Fruit fly (Drosophila melanogaster) whole organism, embryonic: ENCODE results near the gene CG42553.

Source experiments
- Atf6 ChIP-seq: fragments of 200-800 bp; sonication (Bioruptor generic); IDR thresholded peaks from 2 replicates; pipeline ENCODE4 v1.3.6; 2022; ENCODE audit warnings: missing biosample characterization, missing genetic modification characterization
- Awh ChIP-seq: fragments of 200-800 bp; sonication (Bioruptor generic); IDR thresholded peaks from 2 replicates; pipeline ENCODE4, ENCODE4 v1.3.6; 2022; ENCODE audit warnings: missing biosample characterization, missing genetic modification characterization
- Bdp1 ChIP-seq: fragments of 200-800 bp; sonication (Bioruptor generic); optimal IDR thresholded peaks from 3 replicates; lab custom pipeline; 2016; ENCODE audit warnings: missing biosample characterization, missing genetic modification characterization
- Bgb ChIP-seq: fragments of 200-800 bp; sonication (Bioruptor generic); IDR thresholded peaks from 2 replicates; pipeline ENCODE4 v1.3.6; 2022; ENCODE audit warnings: missing biosample characterization, missing genetic modification characterization; ENCODE audit not compliant: partially characterized antibody
- BtbVII ChIP-seq: fragments of 200-800 bp; sonication (Bioruptor generic); optimal IDR thresholded peaks from 3 replicates; lab custom pipeline; 2017; ENCODE audit warnings: missing biosample characterization, mild to moderate bottlenecking, missing genetic modification characterization
- CG1024 ChIP-seq: fragments of 200-800 bp; sonication (Bioruptor generic); IDR thresholded peaks from 2 replicates; pipeline ENCODE4 v1.3.6; 2022; ENCODE audit warnings: missing biosample characterization, missing genetic modification characterization
- CG10654 ChIP-seq: fragments of 200-800 bp; sonication (Bioruptor generic); optimal IDR thresholded peaks from 2 replicates; lab custom pipeline; 2016; ENCODE audit warnings: missing biosample characterization, missing genetic modification characterization
- CG11504 ChIP-seq: fragments of 200-800 bp; sonication (Bioruptor generic); optimal IDR thresholded peaks from 3 replicates; lab custom pipeline; 2019; ENCODE audit warnings: missing biosample characterization, mild to moderate bottlenecking, missing genetic modification characterization, moderate library complexity
- CG12155 ChIP-seq: fragments of 200-800 bp; sonication (Bioruptor generic); optimal IDR thresholded peaks from 3 replicates; lab custom pipeline; 2016; ENCODE audit warnings: missing biosample characterization, missing genetic modification characterization
- CG13123 ChIP-seq: fragments of 200-800 bp; sonication (Bioruptor generic); optimal IDR thresholded peaks from 2 replicates; lab custom pipeline; 2016; ENCODE audit warnings: missing biosample characterization, missing genetic modification characterization
- CG14710 ChIP-seq: fragments of 200-800 bp; sonication (Bioruptor generic); optimal IDR thresholded peaks from 3 replicates; lab custom pipeline; 2019; ENCODE audit warnings: missing biosample characterization, mild to moderate bottlenecking, missing genetic modification characterization, moderate library complexity
- CG17385 ChIP-seq: fragments of 200-800 bp; sonication (Bioruptor generic); optimal IDR thresholded peaks from 3 replicates; lab custom pipeline; 2018; ENCODE audit warnings: missing biosample characterization, mild to moderate bottlenecking, missing genetic modification characterization
- CG17829 ChIP-seq: fragments of 200-800 bp; optimal IDR thresholded peaks from 2 replicates; lab custom pipeline; 2019; ENCODE audit warnings: missing biosample characterization, mild to moderate bottlenecking, missing genetic modification characterization, moderate library complexity
- CG1792 ChIP-seq: fragments of 200-800 bp; sonication (Bioruptor generic); optimal IDR thresholded peaks from 2 replicates; lab custom pipeline; 2016; ENCODE audit warnings: missing biosample characterization, missing genetic modification characterization
- CG18619 ChIP-seq: fragments of 200-800 bp; sonication (Bioruptor generic); optimal IDR thresholded peaks from 3 replicates; lab custom pipeline; 2017; ENCODE audit warnings: missing biosample characterization, mild to moderate bottlenecking, missing genetic modification characterization
- CG4730 ChIP-seq: fragments of 200-800 bp; sonication (Bioruptor generic); IDR thresholded peaks from 2 replicates; pipeline ENCODE4 v1.3.6; 2022; ENCODE audit warnings: missing biosample characterization, missing genetic modification characterization
- CG7556 ChIP-seq: fragments of 200-800 bp; sonication (Bioruptor generic); optimal IDR thresholded peaks from 2 replicates; lab custom pipeline; 2017; ENCODE audit warnings: missing biosample characterization, mild to moderate bottlenecking, missing genetic modification characterization
- CG8388 ChIP-seq: fragments of 200-800 bp; sonication (Bioruptor generic); optimal IDR thresholded peaks from 2 replicates; lab custom pipeline; 2019; ENCODE audit warnings: missing biosample characterization, mild to moderate bottlenecking, missing genetic modification characterization, moderate library complexity
- CG9797 ChIP-seq: fragments of 200-800 bp; sonication (Bioruptor generic); optimal IDR thresholded peaks from 3 replicates; lab custom pipeline; 2018; ENCODE audit warnings: missing biosample characterization, mild to moderate bottlenecking, missing genetic modification characterization
- CrebB ChIP-seq: fragments of 200-800 bp; sonication (Bioruptor generic); optimal IDR thresholded peaks from 3 replicates; lab custom pipeline; 2018; ENCODE audit warnings: missing biosample characterization, mild to moderate bottlenecking, missing genetic modification characterization
- GATAe ChIP-seq: fragments of 200-800 bp; sonication (Bioruptor generic); conservative IDR thresholded peaks from 2 replicates; pipeline ENCODE4 v1.3.6; 2022; ENCODE audit warnings: missing biosample characterization, missing genetic modification characterization
- Gug ChIP-seq: fragments of 200-800 bp; sonication (Bioruptor generic); IDR thresholded peaks from 4 replicates; pipeline ENCODE4 v1.3.6; 2022; ENCODE audit warnings: missing biosample characterization, missing genetic modification characterization
- HLH3B ChIP-seq: fragments of 200-800 bp; sonication (Bioruptor generic); IDR thresholded peaks from 2 replicates; pipeline ENCODE4 v1.3.6; 2022; ENCODE audit warnings: missing biosample characterization, missing genetic modification characterization
- Lhr ChIP-seq: fragments of 200-800 bp; sonication (Bioruptor generic); optimal IDR thresholded peaks from 3 replicates; lab custom pipeline; 2017; ENCODE audit warnings: mild to moderate bottlenecking, missing biosample characterization, missing genetic modification reagents, missing genetic modification characterization
- MESR4 ChIP-seq: fragments of 200-800 bp; sonication (Bioruptor generic); optimal IDR thresholded peaks from 2 replicates; lab custom pipeline; 2018; ENCODE audit warnings: missing biosample characterization, mild to moderate bottlenecking, missing genetic modification characterization, moderate library complexity
- NC2β ChIP-seq: fragments of 200-800 bp; sonication (Bioruptor generic); optimal IDR thresholded peaks from 2 replicates; lab custom pipeline; 2016; ENCODE audit warnings: missing biosample characterization, missing genetic modification characterization
- NK7.1 ChIP-seq: fragments of 200-800 bp; sonication (Bioruptor generic); optimal IDR thresholded peaks from 3 replicates; lab custom pipeline; 2016; ENCODE audit warnings: missing biosample characterization, missing genetic modification characterization
- NfI ChIP-seq: fragments of 200-800 bp; sonication (Bioruptor generic); optimal IDR thresholded peaks from 3 replicates; lab custom pipeline; 2018; ENCODE audit warnings: missing biosample characterization, mild to moderate bottlenecking, missing genetic modification characterization, moderate library complexity
- Ptx1 ChIP-seq: fragments of 200-800 bp; sonication (Bioruptor generic); IDR thresholded peaks from 2 replicates; pipeline ENCODE4 v1.3.6; 2022; ENCODE audit warnings: missing biosample characterization, missing genetic modification characterization
- Ravus ChIP-seq: fragments of 200-800 bp; sonication (Bioruptor generic); IDR thresholded peaks from 2 replicates; pipeline ENCODE4 v1.3.6; 2022; ENCODE audit warnings: missing biosample characterization, missing genetic modification characterization
- Scr ChIP-seq: fragments of 200-800 bp; sonication (Bioruptor generic); IDR thresholded peaks from 2 replicates; pipeline ENCODE4 v1.3.6; 2022; ENCODE audit warnings: missing biosample characterization, missing genetic modification characterization; ENCODE audit not compliant: partially characterized antibody
- Sin3A ChIP-seq: fragments of >200 bp; optimal IDR thresholded peaks from 2 replicates; lab custom pipeline; 2018
- Sox100B ChIP-seq: fragments of 200-800 bp; sonication (Bioruptor generic); optimal IDR thresholded peaks from 3 replicates; lab custom pipeline; 2018; ENCODE audit warnings: missing biosample characterization, mild to moderate bottlenecking, missing genetic modification characterization
- abd-A ChIP-seq: fragments of 200-800 bp; sonication (Bioruptor generic); optimal IDR thresholded peaks from 3 replicates; lab custom pipeline; 2019; ENCODE audit warnings: missing biosample characterization, mild to moderate bottlenecking, missing genetic modification characterization, moderate library complexity
- chif ChIP-seq, 2 experiments: fragments of 200-800 bp; sonication (Bioruptor generic); optimal IDR thresholded peaks; 3 replicates each; lab custom pipeline; 2016; ENCODE audit warnings: missing biosample characterization in 2 of 2, missing genetic modification characterization in 2 of 2
- corto ChIP-seq: fragments of 200-800 bp; sonication (Bioruptor generic); optimal IDR thresholded peaks from 2 replicates; lab custom pipeline; 2016; ENCODE audit warnings: missing biosample characterization, mild to moderate bottlenecking, missing genetic modification characterization, moderate library complexity
- croc ChIP-seq: fragments of 200-800 bp; sonication (Bioruptor generic); conservative IDR thresholded peaks from 3 replicates; pipeline ENCODE4 v1.3.6; 2022; ENCODE audit warnings: missing biosample characterization, missing genetic modification characterization
- crp ChIP-seq, 2 experiments: fragments of 200-800 bp; sonication (Bioruptor generic); optimal IDR thresholded peaks; 2 replicates in 1 of 2; 3 replicates in 1 of 2; lab custom pipeline; 2017; ENCODE audit warnings: missing biosample characterization in 2 of 2, missing genetic modification characterization in 2 of 2, mild to moderate bottlenecking in 1 of 2, moderate library complexity in 1 of 2
- cwo ChIP-seq: fragments of 200-800 bp; sonication (Bioruptor generic); optimal IDR thresholded peaks from 3 replicates; lab custom pipeline; 2017; ENCODE audit warnings: missing biosample characterization, missing genetic modification characterization, mild to moderate bottlenecking, moderate library complexity, missing genetic modification reagents
- dan ChIP-seq: fragments of 200-800 bp; sonication (Bioruptor generic); IDR thresholded peaks from 2 replicates; pipeline ENCODE4 v1.3.6; 2022; ENCODE audit warnings: missing biosample characterization, missing genetic modification characterization
- dimm ChIP-seq: fragments of 200-800 bp; sonication (Bioruptor generic); IDR thresholded peaks from 2 replicates; pipeline ENCODE4 v1.3.6; 2022; ENCODE audit warnings: missing biosample characterization, missing genetic modification characterization
- dysf ChIP-seq: fragments of 200-800 bp; sonication (Bioruptor generic); IDR thresholded peaks from 3 replicates; pipeline ENCODE4 v1.3.6; 2022; ENCODE audit warnings: missing biosample characterization, missing genetic modification characterization
- exex ChIP-seq: fragments of 200-800 bp; sonication (Bioruptor generic); optimal IDR thresholded peaks from 4 replicates; lab custom pipeline; 2018; ENCODE audit warnings: missing biosample characterization, mild to moderate bottlenecking, missing genetic modification characterization, moderate library complexity
- grau ChIP-seq: fragments of 200-800 bp; optimal IDR thresholded peaks from 3 replicates; lab custom pipeline; 2019; ENCODE audit warnings: missing biosample characterization, mild to moderate bottlenecking, missing genetic modification characterization, moderate library complexity
- hth ChIP-seq: fragments of >200 bp; optimal IDR thresholded peaks from 2 replicates; lab custom pipeline; 2017; ENCODE audit warnings: inconsistent platforms
- kah ChIP-seq: fragments of 200-800 bp; sonication (Bioruptor generic); optimal IDR thresholded peaks from 2 replicates; lab custom pipeline; 2018; ENCODE audit warnings: missing biosample characterization, mild to moderate bottlenecking, missing genetic modification characterization
- knrl ChIP-seq: fragments of 200-800 bp; sonication (Bioruptor generic); IDR thresholded peaks from 3 replicates; pipeline ENCODE4 v1.3.6; 2022; ENCODE audit warnings: missing biosample characterization, missing genetic modification characterization; ENCODE audit not compliant: partially characterized antibody
- scrt ChIP-seq: fragments of 200-800 bp; sonication (Bioruptor generic); optimal IDR thresholded peaks from 2 replicates; lab custom pipeline; 2018; ENCODE audit warnings: missing biosample characterization, mild to moderate bottlenecking, missing genetic modification characterization, moderate library complexity
- unc-4 ChIP-seq: fragments of 200-800 bp; sonication (Bioruptor generic); IDR thresholded peaks from 2 replicates; pipeline ENCODE4 v1.3.6; 2022; ENCODE audit warnings: missing biosample characterization, missing genetic modification characterization; ENCODE audit not compliant: partially characterized antibody
- zen ChIP-seq: fragments of 200-800 bp; sonication (Bioruptor generic); optimal IDR thresholded peaks from 3 replicates; lab custom pipeline; 2018; ENCODE audit warnings: missing biosample characterization, mild to moderate bottlenecking, missing genetic modification characterization, moderate library complexity

The CG42553 gene

DNA sequence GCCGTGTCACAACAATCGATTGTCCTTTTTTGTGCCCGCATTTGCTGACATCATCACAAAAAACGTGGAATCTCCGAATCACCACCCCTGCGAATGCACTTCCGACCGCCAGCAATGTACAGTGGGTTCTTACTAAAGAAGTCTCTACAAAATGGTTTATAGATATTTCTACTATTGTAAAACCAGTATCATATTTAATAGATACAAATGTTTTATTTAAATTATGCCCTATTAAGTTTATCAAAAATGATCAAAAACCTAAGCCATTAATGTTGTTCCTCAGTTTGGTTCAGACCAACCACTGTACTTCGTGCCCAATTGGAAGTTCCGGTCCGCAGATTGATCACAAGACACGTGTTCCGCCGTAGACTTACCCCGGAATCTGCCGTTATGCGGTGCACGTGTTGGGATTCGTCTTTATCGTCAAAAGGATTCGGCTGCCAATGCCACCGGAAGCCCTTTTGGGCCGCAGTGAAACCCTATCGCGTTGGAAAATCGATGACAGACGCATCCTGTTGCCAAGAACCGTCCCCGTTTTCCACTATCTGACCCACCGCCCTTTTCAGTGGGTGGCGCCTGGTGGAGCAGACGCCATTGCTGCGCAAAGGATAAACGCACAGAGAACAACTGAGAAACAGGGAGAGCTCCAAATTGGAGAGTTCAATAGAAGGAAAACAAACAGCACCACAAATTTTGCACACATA is 29.2 kb upstream of the CG42553 start (continued):
- TF ChIP-seq CG4730 (GFP tag; lab: Robert Waterston, UW) (no peak), dimm (GFP tag; lab: Robert Waterston, UW) (no peak), unc-4 (GFP tag; lab: Robert Waterston, UW) (no peak), CG18619 (GFP tag; lab: Kevin White, UChicago) (no peak), CG14710 (peak; percentile 34), Awh (GFP tag; lab: Robert Waterston, UW) (no peak; the same call in 1 of the 2 replicates), Lhr (GFP tag; lab: Kevin White, UChicago) (no peak), knrl (GFP tag; lab: Robert Waterston, UW) (no peak), CrebB (tag; lab: Kevin White, UChicago) (no peak), CG9797 (GFP tag; lab: Kevin White, UChicago) (no peak), CG17385 (GFP tag; lab: Kevin White, UChicago) (peak; percentile 26), CG7556 (peak; percentile 58), Bdp1 (GFP tag; lab: Kevin White, UChicago) (no peak), dan (GFP tag; lab: Robert Waterston, UW) (no peak), CG10654 (GFP tag; lab: Kevin White, UChicago) (no peak), Gug (GFP tag; lab: Robert Waterston, UW) (0 out of 4 replicates have a peak, but pooled peaks have one; percentile 3), crp (GFP tag; optimal IDR thresholded peaks at IDR 0.05; lab: Kevin White, UChicago) (no peak), CG1024 (no peak), Ptx1 (GFP tag; lab: Robert Waterston, UW) (0 out of 2 replicates have a peak, but pooled peaks have one; percentile 17), CG8388 (GFP tag; lab: Kevin White, UChicago) (peak; percentile 41), kah (GFP tag; lab: Kevin White, UChicago) (no peak), CG17829 (tag; lab: Kevin White, UChicago) (peak; percentile 42), Bgb (no peak), Scr (GFP tag; lab: Robert Waterston, UW) (no peak), corto (GFP tag; lab: Kevin White, UChicago) (no peak), NC2β (GFP tag; lab: Kevin White, UChicago) (no peak), Atf6 (GFP tag; lab: Robert Waterston, UW) (no peak), scrt (GFP tag; lab: Kevin White, UChicago) (no peak), BtbVII (GFP tag; lab: Kevin White, UChicago) (peak; percentile 25), croc (GFP tag; lab: Robert Waterston, UW) (no peak), CG11504 (tag; lab: Kevin White, UChicago) (peak; percentile 50), HLH3B (0 out of 2 replicates have a peak, but pooled peaks have one; percentile 11), Ravus (GFP tag; lab: Robert Waterston, UW) (no peak), exex (tag; lab: Kevin White, UChicago) (no peak), zen (tag; lab: Kevin White, UChicago) (peak; percentile 12), chif (GFP tag; optimal IDR thresholded peaks at IDR 0.05; lab: Kevin White, UChicago) (peak in 1 of 2 experiments; percentile 30), NfI (GFP tag; lab: Kevin White, UChicago) (no peak), Sin3A (no peak), MESR4 (no peak), hth (lab: Kevin White, UChicago) (no peak), grau (tag; lab: Kevin White, UChicago) (peak; percentile 64), dysf (GFP tag; lab: Robert Waterston, UW) (no peak), Sox100B (GFP tag; lab: Kevin White, UChicago) (no peak), abd-A (tag; lab: Kevin White, UChicago) (no peak), GATAe (no peak), CG12155 (no peak), NK7.1 (GFP tag; lab: Kevin White, UChicago) (no peak), cwo (GFP tag; lab: Kevin White, UChicago) (peak; percentile 5), CG1792 (GFP tag; lab: Kevin White, UChicago) (no peak), CG13123 (no peak)
